ENCODE assay signal across 5 worm cellular contexts in the genomic region with DNA sequence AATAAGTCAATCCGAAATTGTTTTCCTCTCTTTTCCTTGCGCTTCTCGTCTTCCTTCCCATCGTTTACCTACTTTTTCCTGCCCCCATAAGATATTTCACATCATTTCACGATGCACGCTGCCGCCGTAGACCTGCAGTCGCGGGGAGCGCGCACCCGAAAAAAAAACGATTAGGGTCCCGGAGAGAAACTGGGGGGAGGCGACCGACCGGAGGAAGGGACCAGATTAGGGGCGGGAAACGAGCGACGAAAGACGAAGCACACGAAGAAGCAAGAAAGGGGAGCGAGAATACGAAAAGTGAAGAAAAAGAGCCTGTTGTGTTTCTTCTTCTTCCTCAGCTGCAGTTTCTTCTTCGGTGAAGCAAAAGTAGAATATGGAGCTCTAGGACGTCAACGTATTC.
TF ChIP-seq lines count a peak whose summit lies in the region.

No protein-coding gene starts in this region.

TF ChIP-seq in whole organism, L2 larva, 48 proteins besides CTCF, POLR2A, EP300 and RAD21 (continued from another document and continues in another):
- TF ChIP-seq ZK546.5 (tag; optimal IDR thresholded peaks at IDR 0.05; lab: Kevin White, UChicago) (no peak), skn-1 (tag; optimal IDR thresholded peaks at IDR 0.05; lab: Kevin White, UChicago) (no peak), ceh-82 (tag; optimal IDR thresholded peaks at IDR 0.05; lab: Kevin White, UChicago) (no peak), unc-55 (GFP tag; optimal IDR thresholded peaks at IDR 0.05; lab: Kevin White, UChicago) (peak; percentile 2), nhr-6 (tag; optimal IDR thresholded peaks at IDR 0.05; lab: Kevin White, UChicago) (no peak), alr-1 (tag; optimal IDR thresholded peaks at IDR 0.05; lab: Kevin White, UChicago) (no peak), nhr-11 (tag; optimal IDR thresholded peaks at IDR 0.05; lab: Kevin White, UChicago) (no peak), nhr-129 (tag; optimal IDR thresholded peaks at IDR 0.05; lab: Kevin White, UChicago) (no peak), ztf-4 (tag; optimal IDR thresholded peaks at IDR 0.05; lab: Kevin White, UChicago) (no peak), lin-13 (GFP tag; optimal IDR thresholded peaks at IDR 0.05; lab: Kevin White, UChicago) (no peak), snpc-4 (tag; optimal IDR thresholded peaks at IDR 0.05; lab: Kevin White, UChicago) (peak; percentile 45), sem-4 (tag; optimal IDR thresholded peaks at IDR 0.05; lab: Kevin White, UChicago) (peak; percentile 27), ztf-1 (GFP tag; conservative IDR thresholded peaks at IDR 0.05; lab: Robert Waterston, UW) (no peak), lin-39 (tag; optimal IDR thresholded peaks at IDR 0.05; lab: Kevin White, UChicago) (no peak), zag-1 (tag; optimal IDR thresholded peaks at IDR 0.05; lab: Kevin White, UChicago) (no peak), C34F6.9 (tag; optimal IDR thresholded peaks at IDR 0.05; lab: Kevin White, UChicago) (peak; percentile 10), unc-62 (GFP tag; optimal IDR thresholded peaks at IDR 0.05; lab: Kevin White, UChicago) (no peak), unc-39 (tag; optimal IDR thresholded peaks at IDR 0.05; lab: Kevin White, UChicago) (no peak), nhr-23 (tag; optimal IDR thresholded peaks at IDR 0.05; lab: Kevin White, UChicago) (no peak), mdl-1 (tag; optimal IDR thresholded peaks at IDR 0.05; lab: Kevin White, UChicago) (no peak), ama-1 (optimal IDR thresholded peaks at IDR 0.05; lab: Kevin White, UChicago) (no peak), crh-2 (tag; optimal IDR thresholded peaks at IDR 0.05; lab: Kevin White, UChicago) (no peak), ceh-16 (tag; optimal IDR thresholded peaks at IDR 0.05; lab: Kevin White, UChicago) (no peak), mbf-1 (tag; optimal IDR thresholded peaks at IDR 0.05; lab: Kevin White, UChicago) (no peak), nhr-25 (tag; optimal IDR thresholded peaks at IDR 0.05; lab: Kevin White, UChicago) (no peak), peb-1 (tag; optimal IDR thresholded peaks at IDR 0.05; lab: Kevin White, UChicago) (no peak), dmd-4 (tag; optimal IDR thresholded peaks at IDR 0.05; lab: Kevin White, UChicago) (no peak)

TF ChIP-seq in whole organism, L3 larva, 47 proteins besides CTCF, POLR2A, EP300 and RAD21 (continued from another document):
- TF ChIP-seq hmg-11 (tag; optimal IDR thresholded peaks at IDR 0.05; lab: Kevin White, UChicago) (no peak), daf-12 (tag; optimal IDR thresholded peaks at IDR 0.05; lab: Kevin White, UChicago) (no peak), tbx-2 (tag; optimal IDR thresholded peaks at IDR 0.05; lab: Kevin White, UChicago) (no peak), unc-39 (tag; optimal IDR thresholded peaks at IDR 0.05; lab: Kevin White, UChicago) (no peak), unc-62 (GFP tag; optimal IDR thresholded peaks at IDR 0.05; lab: Kevin White, UChicago) (no peak), nhr-12 (tag; optimal IDR thresholded peaks at IDR 0.05; lab: Kevin White, UChicago) (no peak), nhr-11 (tag; optimal IDR thresholded peaks at IDR 0.05; lab: Kevin White, UChicago) (no peak), nhr-43 (tag; optimal IDR thresholded peaks at IDR 0.05; lab: Kevin White, UChicago; ENCODE audit: poor library complexity, severe bottlenecking) (no peak), nhr-28 (tag; optimal IDR thresholded peaks at IDR 0.05; lab: Kevin White, UChicago) (no peak), jun-1 (tag; optimal IDR thresholded peaks at IDR 0.05; lab: Kevin White, UChicago) (no peak), zag-1 (tag; optimal IDR thresholded peaks at IDR 0.05; lab: Kevin White, UChicago) (no peak), ZK546.5 (tag; optimal IDR thresholded peaks at IDR 0.05; lab: Kevin White, UChicago) (no peak), R02D3.7 (tag; optimal IDR thresholded peaks at IDR 0.05; lab: Kevin White, UChicago) (no peak), fos-1 (tag; optimal IDR thresholded peaks at IDR 0.05; lab: Kevin White, UChicago) (no peak), ceh-9 (tag; optimal IDR thresholded peaks at IDR 0.05; lab: Kevin White, UChicago) (no peak), nfya-1 (tag; optimal IDR thresholded peaks at IDR 0.05; lab: Kevin White, UChicago; ENCODE audit: insufficient read depth) (peak; percentile 24), pha-4 (tag; optimal IDR thresholded peaks at IDR 0.05; lab: Kevin White, UChicago) (no peak), mdl-1 (tag; optimal IDR thresholded peaks at IDR 0.05; lab: Kevin White, UChicago) (no peak), nhr-77 (tag; optimal IDR thresholded peaks at IDR 0.05; lab: Kevin White, UChicago) (no peak), aly-2 (tag; optimal IDR thresholded peaks at IDR 0.05; lab: Kevin White, UChicago) (no peak), ceh-28 (tag; optimal IDR thresholded peaks at IDR 0.05; lab: Kevin White, UChicago) (no peak)

TF ChIP-seq in whole organism, L4 larva, 104 proteins besides CTCF, POLR2A, EP300 and RAD21 (continued from another document):
- TF ChIP-seq zfp-2 (tag; optimal IDR thresholded peaks at IDR 0.05; lab: Kevin White, UChicago) (no peak), hlh-11 (tag; optimal IDR thresholded peaks at IDR 0.05; lab: Kevin White, UChicago) (peak; percentile 9), mep-1 (tag; optimal IDR thresholded peaks at IDR 0.05; lab: Kevin White, UChicago) (peak; percentile 69), aha-1 (tag; lab: Kevin White, UChicago) (peak; percentile 68), lin-13 (GFP tag; optimal IDR thresholded peaks at IDR 0.05; lab: Kevin White, UChicago) (no peak), cey-2 (tag; optimal IDR thresholded peaks at IDR 0.05; lab: Kevin White, UChicago; ENCODE audit: borderline replicate concordance, insufficient read depth) (no peak), dmd-8 (GFP tag; IDR thresholded peaks at IDR 0.05; lab: Robert Waterston, UW) (0 out of 2 replicates have a peak, but pooled peaks have one; percentile 7), set-16 (GFP tag; IDR thresholded peaks at IDR 0.05; lab: Robert Waterston, UW) (peak; percentile 89), ctbp-1 (GFP tag; IDR thresholded peaks at IDR 0.05; lab: Robert Waterston, UW) (peak; percentile 67; the same call in 1 of the 2 replicates)

TF ChIP-seq in whole organism, late embryonic, 69 proteins besides CTCF, POLR2A, EP300 and RAD21 (continued from another document):
- TF ChIP-seq ztf-16 (tag; optimal IDR thresholded peaks at IDR 0.05; lab: Kevin White, UChicago) = no peak
- peak; percentile 10 for TF ChIP-seq ceh-19 (GFP tag; optimal IDR thresholded peaks at IDR 0.05; lab: Kevin White, UChicago)
- peak; percentile 74 for TF ChIP-seq unc-42 (tag; optimal IDR thresholded peaks at IDR 0.05; lab: Kevin White, UChicago)
- no peak for TF ChIP-seq ceh-34 (tag; optimal IDR thresholded peaks at IDR 0.05; lab: Kevin White, UChicago)
- no peak for TF ChIP-seq unc-55 (GFP tag; optimal IDR thresholded peaks at IDR 0.05; lab: Kevin White, UChicago)
- no peak for TF ChIP-seq ama-1 (optimal IDR thresholded peaks at IDR 0.05; lab: Kevin White, UChicago)

TF ChIP-seq in whole organism, young adult, 124 proteins besides CTCF, POLR2A, EP300 and RAD21 (continued from another document):
- no peak for TF ChIP-seq Y67H2A.10 (GFP tag; conservative IDR thresholded peaks at IDR 0.05; lab: Robert Waterston, UW)
- no peak for TF ChIP-seq ztf-22 (GFP tag; optimal IDR thresholded peaks at IDR 0.05; lab: Kevin White, UChicago)
- no peak for TF ChIP-seq ztf-25 (GFP tag; IDR thresholded peaks at IDR 0.05; lab: Robert Waterston, UW)
- no peak for TF ChIP-seq ceh-100 (GFP tag; IDR thresholded peaks at IDR 0.05; lab: Robert Waterston, UW)
- no peak for TF ChIP-seq ZK185.1 (tag; optimal IDR thresholded peaks at IDR 0.05; lab: Kevin White, UChicago; ENCODE audit: poor library complexity, severe bottlenecking)
- TF ChIP-seq K12H6.12 (tag; optimal IDR thresholded peaks at IDR 0.05; lab: Kevin White, UChicago) = no peak
- TF ChIP-seq madf-10 (tag; optimal IDR thresholded peaks at IDR 0.05; lab: Kevin White, UChicago) = no peak
- no peak for TF ChIP-seq D2030.7 (GFP tag; IDR thresholded peaks at IDR 0.05; lab: Robert Waterston, UW)
- no peak for TF ChIP-seq egl-18 (GFP tag; IDR thresholded peaks at IDR 0.05; lab: Robert Waterston, UW)
- peak; percentile 4 for TF ChIP-seq die-1 (tag; optimal IDR thresholded peaks at IDR 0.05; lab: Kevin White, UChicago)
- TF ChIP-seq snpc-1.1 (tag; optimal IDR thresholded peaks at IDR 0.05; lab: Kevin White, UChicago; ENCODE audit: insufficient read depth) = no peak
- no peak for TF ChIP-seq tbx-9 (tag; optimal IDR thresholded peaks at IDR 0.05; lab: Kevin White, UChicago; ENCODE audit: borderline replicate concordance)
- no peak for TF ChIP-seq sptf-2 (GFP tag; optimal IDR thresholded peaks at IDR 0.05; lab: Kevin White, UChicago)
- no peak for TF ChIP-seq repo-1 (tag; optimal IDR thresholded peaks at IDR 0.05; lab: Kevin White, UChicago)
- no peak for TF ChIP-seq snpc-3.4 (tag; optimal IDR thresholded peaks at IDR 0.05; lab: Kevin White, UChicago)
- TF ChIP-seq cebp-1 (GFP tag; IDR thresholded peaks at IDR 0.05; lab: Robert Waterston, UW) = no peak
- peak; percentile 17 for TF ChIP-seq cebp-1 (tag; optimal IDR thresholded peaks at IDR 0.05; lab: Kevin White, UChicago)
- TF ChIP-seq nhr-80 (tag; optimal IDR thresholded peaks at IDR 0.05; lab: Kevin White, UChicago) = no peak
- peak; percentile 1 for TF ChIP-seq chd-7 (tag; optimal IDR thresholded peaks at IDR 0.05; lab: Kevin White, UChicago)
- no peak for TF ChIP-seq ccch-3 (GFP tag; optimal IDR thresholded peaks at IDR 0.05; lab: Kevin White, UChicago)
- TF ChIP-seq atf-7 (tag; optimal IDR thresholded peaks at IDR 0.05; lab: Kevin White, UChicago) = no peak
- TF ChIP-seq mes-4 (tag; optimal IDR thresholded peaks at IDR 0.05; lab: Kevin White, UChicago) = no peak
- TF ChIP-seq Y53G8AR.9 (GFP tag; conservative IDR thresholded peaks at IDR 0.05; lab: Robert Waterston, UW) = no peak
- TF ChIP-seq mcd-1 (GFP tag; IDR thresholded peaks at IDR 0.05; lab: Robert Waterston, UW) = 0 out of 2 replicates have a peak, but pooled peaks have one; percentile 28
- no peak for TF ChIP-seq him-1 (tag; optimal IDR thresholded peaks at IDR 0.05; lab: Kevin White, UChicago)
- TF ChIP-seq F55B11.4 (tag; optimal IDR thresholded peaks at IDR 0.05; lab: Kevin White, UChicago; ENCODE audit: borderline replicate concordance, insufficient read depth) = no peak
- no peak for TF ChIP-seq Y79H2A.3 (GFP tag; conservative IDR thresholded peaks at IDR 0.05; lab: Robert Waterston, UW)
- TF ChIP-seq somi-1 (GFP tag; optimal IDR thresholded peaks at IDR 0.05; lab: Kevin White, UChicago) = peak; percentile 15
- no peak for TF ChIP-seq ama-1 (optimal IDR thresholded peaks at IDR 0.05; lab: Kevin White, UChicago)
- TF ChIP-seq ama-1 (GFP tag; optimal IDR thresholded peaks at IDR 0.05; lab: Kevin White, UChicago) = no peak
- TF ChIP-seq pbrm-1 (GFP tag; IDR thresholded peaks at IDR 0.05; lab: Robert Waterston, UW) = no peak
- no peak for TF ChIP-seq T26A5.8 (tag; optimal IDR thresholded peaks at IDR 0.05; lab: Kevin White, UChicago)
- TF ChIP-seq F52B5.7 (tag; optimal IDR thresholded peaks at IDR 0.05; lab: Kevin White, UChicago) = no peak
- no peak for TF ChIP-seq tbp1 (GFP tag; optimal IDR thresholded peaks at IDR 0.05; lab: Kevin White, UChicago)
- TF ChIP-seq ceh-27 (GFP tag; optimal IDR thresholded peaks at IDR 0.05; lab: Kevin White, UChicago) = no peak
- no peak for TF ChIP-seq ceh-58 (GFP tag; IDR thresholded peaks at IDR 0.05; lab: Robert Waterston, UW)
